Worm (Caenorhabditis elegans) whole organism, mixed stage, embryonic: ENCODE results near the gene D1086.5.

Experiments used
- M03D4.4 ChIP-seq: sonication (generic microtip); optimal IDR thresholded peaks from 2 replicates; lab custom pipeline; 2017; ENCODE audit warnings: mild to moderate bottlenecking, missing genetic modification characterization, missing compliant biosample characterization
- bed-3 ChIP-seq: fragments of 200-800 bp; sonication (Bioruptor generic); optimal IDR thresholded peaks from 3 replicates; lab custom pipeline; 2018; ENCODE audit warnings: mild to moderate bottlenecking, missing genetic modification characterization, moderate library complexity, missing compliant biosample characterization
- blmp-1 ChIP-seq: fragments of 150-350 bp; optimal IDR thresholded peaks from 2 replicates; lab custom pipeline; 2014; ENCODE audit warnings: missing biosample characterization, missing genetic modification characterization
- ceh-39 ChIP-seq: fragments of 150-350 bp; optimal IDR thresholded peaks from 2 replicates; lab custom pipeline; 2014; ENCODE audit warnings: missing biosample characterization, missing genetic modification characterization
- ceh-43 ChIP-seq: fragments of 200-800 bp; sonication (Bioruptor generic); optimal IDR thresholded peaks from 2 replicates; lab custom pipeline; 2018; ENCODE audit warnings: mild to moderate bottlenecking, missing genetic modification characterization, moderate library complexity, missing compliant biosample characterization
- ceh-83 ChIP-seq: fragments of 200-800 bp; sonication (Bioruptor generic); optimal IDR thresholded peaks from 2 replicates; lab custom pipeline; 2018; ENCODE audit warnings: mild to moderate bottlenecking, missing genetic modification characterization, missing compliant biosample characterization
- cnd-1 ChIP-seq: fragments of 200-800 bp; sonication (Bioruptor generic); optimal IDR thresholded peaks from 2 replicates; lab custom pipeline; 2018; ENCODE audit warnings: mild to moderate bottlenecking, missing genetic modification characterization, missing compliant biosample characterization
- drap-1 ChIP-seq: fragments of 200-800 bp; sonication (Bioruptor generic); optimal IDR thresholded peaks from 3 replicates; lab custom pipeline; 2018; ENCODE audit warnings: mild to moderate bottlenecking, missing genetic modification characterization, missing compliant biosample characterization
- elt-1 ChIP-seq: sonication (generic microtip); optimal IDR thresholded peaks from 2 replicates; lab custom pipeline; 2017; ENCODE audit warnings: missing genetic modification characterization, mild to moderate bottlenecking, missing compliant biosample characterization, antibody characterized with exemption, moderate library complexity, borderline replicate concordance; ENCODE audit not compliant: insufficient read depth
- elt-3 ChIP-seq: fragments of 150-350 bp; optimal IDR thresholded peaks from 2 replicates; lab custom pipeline; 2014; ENCODE audit warnings: missing biosample characterization, missing genetic modification characterization
- flh-1 ChIP-seq: fragments of 200-800 bp; sonication (Bioruptor generic); optimal IDR thresholded peaks from 2 replicates; lab custom pipeline; 2018; ENCODE audit warnings: mild to moderate bottlenecking, missing genetic modification characterization, moderate library complexity, missing compliant biosample characterization
- ham-2 ChIP-seq: fragments of 200-800 bp; sonication (Bioruptor generic); optimal IDR thresholded peaks from 2 replicates; lab custom pipeline; 2018; ENCODE audit warnings: mild to moderate bottlenecking, missing genetic modification characterization, missing compliant biosample characterization
- hlh-1 ChIP-seq: fragments of 150-350 bp; optimal IDR thresholded peaks from 2 replicates; lab custom pipeline; 2014; ENCODE audit warnings: missing biosample characterization, missing genetic modification reagents, missing genetic modification characterization
- lin-13 ChIP-seq: fragments of 150-350 bp; optimal IDR thresholded peaks from 2 replicates; lab custom pipeline; 2014; ENCODE audit warnings: missing biosample characterization, missing genetic modification characterization
- lin-32 ChIP-seq: fragments of 200-800 bp; sonication (Bioruptor generic); optimal IDR thresholded peaks from 2 replicates; lab custom pipeline; 2018; ENCODE audit warnings: mild to moderate bottlenecking, missing genetic modification characterization, missing compliant biosample characterization
- lsy-2 ChIP-seq: fragments of 150-350 bp; optimal IDR thresholded peaks from 2 replicates; lab custom pipeline; 2014; ENCODE audit warnings: missing biosample characterization, missing genetic modification characterization
- mab-5 ChIP-seq: fragments of 150-350 bp; optimal IDR thresholded peaks from 2 replicates; lab custom pipeline; 2014; ENCODE audit warnings: missing biosample characterization, missing genetic modification characterization
- mls-2 ChIP-seq: sonication (generic microtip); optimal IDR thresholded peaks from 2 replicates; lab custom pipeline; 2016; ENCODE audit warnings: mild to moderate bottlenecking, missing genetic modification characterization, moderate library complexity, missing compliant biosample characterization
- nhr-12 ChIP-seq: fragments of 150-350 bp; optimal IDR thresholded peaks from 2 replicates; lab custom pipeline; 2014; ENCODE audit warnings: missing biosample characterization, missing genetic modification characterization
- nhr-2 ChIP-seq: fragments of 150-350 bp; optimal IDR thresholded peaks from 2 replicates; lab custom pipeline; 2014; ENCODE audit warnings: missing biosample characterization, missing genetic modification characterization
- nhr-237 ChIP-seq: fragments of 150-350 bp; optimal IDR thresholded peaks from 2 replicates; lab custom pipeline; 2014; ENCODE audit warnings: missing biosample characterization, missing genetic modification characterization
- nhr-76 ChIP-seq: sonication (generic microtip); optimal IDR thresholded peaks from 2 replicates; lab custom pipeline; 2017; ENCODE audit warnings: missing biosample characterization, missing genetic modification characterization
- pha-4 ChIP-seq: fragments of 150-350 bp; optimal IDR thresholded peaks from 2 replicates; lab custom pipeline; 2018; ENCODE audit warnings: missing biosample characterization, missing genetic modification reagents, missing genetic modification characterization
- sem-2 ChIP-seq: fragments of 200-800 bp; sonication (Bioruptor generic); optimal IDR thresholded peaks from 2 replicates; lab custom pipeline; 2018; ENCODE audit warnings: mild to moderate bottlenecking, missing genetic modification characterization, missing compliant biosample characterization
- snpc-4 ChIP-seq: fragments of 150-350 bp; optimal IDR thresholded peaks from 2 replicates; lab custom pipeline; 2014; ENCODE audit warnings: missing biosample characterization, missing genetic modification characterization
- tbx-8 ChIP-seq: fragments of 200-800 bp; sonication (Bioruptor generic); optimal IDR thresholded peaks from 2 replicates; lab custom pipeline; 2018; ENCODE audit warnings: mild to moderate bottlenecking, missing genetic modification characterization, moderate library complexity, missing compliant biosample characterization
- unc-120 ChIP-seq: sonication (generic microtip); optimal IDR thresholded peaks from 2 replicates; lab custom pipeline; 2017; ENCODE audit warnings: missing genetic modification characterization, missing compliant biosample characterization; ENCODE audit not compliant: poor library complexity, severe bottlenecking
- unc-39 ChIP-seq: fragments of 150-350 bp; optimal IDR thresholded peaks from 2 replicates; lab custom pipeline; 2014; ENCODE audit warnings: missing biosample characterization, missing genetic modification characterization
- unc-62 ChIP-seq: fragments of 150-350 bp; optimal IDR thresholded peaks from 2 replicates; lab custom pipeline; 2014; ENCODE audit warnings: missing biosample characterization, missing genetic modification reagents, missing genetic modification characterization
- zip-8 ChIP-seq: fragments of 150-350 bp; optimal IDR thresholded peaks from 2 replicates; lab custom pipeline; 2014; ENCODE audit warnings: missing biosample characterization, missing genetic modification characterization
- ztf-11 ChIP-seq: fragments of 150-350 bp; optimal IDR thresholded peaks from 2 replicates; lab custom pipeline; 2014; ENCODE audit warnings: missing biosample characterization, missing genetic modification characterization

D1086.5 gene

ce11 chrV:14083970-14084369, 6.2 kb downstream of the D1086.5 start, which contains the start of gene D1086.7:
D1086.7 (plus strand) TSS chrV:14084270.
- no peak for TF ChIP-seq drap-1
- TF ChIP-seq unc-120 (tag; lab: Kevin White, UChicago) = no peak
- TF ChIP-seq pha-4 (tag; lab: Kevin White, UChicago) = no peak
- TF ChIP-seq lsy-2 (tag; lab: Kevin White, UChicago) = no peak
- TF ChIP-seq mls-2 (tag; lab: Kevin White, UChicago) = no peak
- TF ChIP-seq sem-2 (GFP tag; lab: Kevin White, UChicago) = no peak
- no peak for TF ChIP-seq blmp-1 (tag; lab: Kevin White, UChicago)
- TF ChIP-seq ztf-11 = no peak
- TF ChIP-seq M03D4.4 = no peak
- TF ChIP-seq nhr-237 = no peak
- no peak for TF ChIP-seq tbx-8
- TF ChIP-seq ceh-83 = no peak
- TF ChIP-seq ceh-43 = no peak
- no peak for TF ChIP-seq nhr-2 (tag; lab: Kevin White, UChicago)
- TF ChIP-seq cnd-1 (tag; lab: Kevin White, UChicago) = no peak
- TF ChIP-seq, all 35 proteins: peak for 0

ce11 chrV:14082453-14082852, 7.7 kb downstream of the D1086.5 start, which contains the start of gene D1086.10:
D1086.10 (plus strand) TSS chrV:14082753.
- no peak for TF ChIP-seq flh-1
- no peak for TF ChIP-seq unc-62 (GFP tag; lab: Kevin White, UChicago)
- TF ChIP-seq ceh-43 = no peak
- no peak for TF ChIP-seq unc-120 (tag; lab: Kevin White, UChicago)
- no peak for TF ChIP-seq lsy-2 (tag; lab: Kevin White, UChicago)
- TF ChIP-seq mls-2 (tag; lab: Kevin White, UChicago) = no peak
- no peak for TF ChIP-seq snpc-4 (tag; lab: Kevin White, UChicago)
- no peak for TF ChIP-seq ztf-11
- no peak for TF ChIP-seq hlh-1 (tag; lab: Kevin White, UChicago)
- TF ChIP-seq pha-4 (tag; lab: Kevin White, UChicago) = no peak
- no peak for TF ChIP-seq elt-1 (tag; lab: Kevin White, UChicago)
- no peak for TF ChIP-seq ham-2 (GFP tag; lab: Kevin White, UChicago)
- TF ChIP-seq nhr-12 (tag; lab: Kevin White, UChicago) = no peak
- no peak for TF ChIP-seq lin-32 (GFP tag; lab: Kevin White, UChicago)
- TF ChIP-seq elt-3 (tag; lab: Kevin White, UChicago) = no peak
- no peak for TF ChIP-seq mab-5 (tag; lab: Kevin White, UChicago)
- TF ChIP-seq M03D4.4 = no peak
- no peak for TF ChIP-seq cnd-1 (tag; lab: Kevin White, UChicago)
- TF ChIP-seq zip-8 (tag; lab: Kevin White, UChicago) = no peak
- no peak for TF ChIP-seq bed-3 (GFP tag; lab: Kevin White, UChicago)

ce11 chrV:14079501-14079900, 10.7 kb downstream of the D1086.5 start, which contains the start of gene D1086.6:
D1086.6 (plus strand) TSS chrV:14079801.
- no peak for TF ChIP-seq ztf-11
- TF ChIP-seq unc-120 (tag; lab: Kevin White, UChicago) = no peak
- TF ChIP-seq lin-13 = no peak
- TF ChIP-seq M03D4.4 = no peak
- TF ChIP-seq lin-32 (GFP tag; lab: Kevin White, UChicago) = no peak
- no peak for TF ChIP-seq hlh-1 (tag; lab: Kevin White, UChicago)
- TF ChIP-seq pha-4 (tag; lab: Kevin White, UChicago) = no peak
- TF ChIP-seq nhr-2 (tag; lab: Kevin White, UChicago) = no peak
- no peak for TF ChIP-seq bed-3 (GFP tag; lab: Kevin White, UChicago)
- no peak for TF ChIP-seq nhr-12 (tag; lab: Kevin White, UChicago)
- no peak for TF ChIP-seq ceh-39
- no peak for TF ChIP-seq elt-1 (tag; lab: Kevin White, UChicago)
- no peak for TF ChIP-seq elt-3 (tag; lab: Kevin White, UChicago)
- no peak for TF ChIP-seq unc-62 (GFP tag; lab: Kevin White, UChicago)

ce11 chrV:14074160-14074559, 16.0 kb downstream of the D1086.5 start, which contains the start of gene D1086.11:
D1086.11 (plus strand) TSS chrV:14074460.
- no peak for TF ChIP-seq ceh-43
- no peak for TF ChIP-seq nhr-76 (tag; lab: Kevin White, UChicago)
- TF ChIP-seq ceh-83 = no peak
- TF ChIP-seq unc-39 (tag; lab: Kevin White, UChicago) = no peak
- TF ChIP-seq zip-8 (tag; lab: Kevin White, UChicago) = no peak
- no peak for TF ChIP-seq ham-2 (GFP tag; lab: Kevin White, UChicago)
- no peak for TF ChIP-seq elt-3 (tag; lab: Kevin White, UChicago)
- TF ChIP-seq ceh-39 = no peak
